Worm (Caenorhabditis elegans): ENCODE measurements around the gene sri-53.

DNA sequence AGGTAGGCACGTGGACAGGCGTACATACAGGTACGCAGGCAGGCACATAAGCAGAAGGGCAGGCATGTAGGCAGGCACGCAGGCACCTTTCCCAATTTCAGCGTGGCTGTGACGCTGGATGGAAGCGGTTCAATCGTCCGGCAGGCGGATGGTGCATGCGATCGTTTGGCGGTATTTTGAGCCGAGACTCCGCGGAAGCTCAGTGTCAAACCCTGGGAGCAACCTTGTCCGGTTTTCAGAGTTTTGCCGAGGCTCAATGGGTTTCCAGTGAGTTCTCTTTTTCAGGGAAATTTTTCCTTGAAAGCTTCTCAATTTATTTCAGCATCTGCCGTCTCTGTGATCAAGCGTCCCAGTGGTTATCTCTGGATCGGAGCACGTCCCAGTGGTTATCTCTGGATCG is 47.8 kb upstream of the sri-53 start:
- TF ChIP-seq ztf-11 (tag; optimal IDR thresholded peaks at IDR 0.05) (no peak), sptf-1 (tag; optimal IDR thresholded peaks at IDR 0.05) (no peak), lin-14 (GFP tag; optimal IDR thresholded peaks at IDR 0.05) (no peak)
